Fruit fly (Drosophila melanogaster): Measurements from ENCODE around the gene Ziz.

Ziz gene

dm6 chr2L:7495987-7496503 is at the start of gene Ziz (continued):
- TF ChIP-seq Gug (GFP tag; IDR thresholded peaks at IDR 0.05): 0 out of 4 replicates have a peak, but pooled peaks have one; percentile 22
- TF ChIP-seq her (GFP tag; optimal IDR thresholded peaks at IDR 0.05): peak; percentile 47
- no peak for TF ChIP-seq GATAe (GFP tag; conservative IDR thresholded peaks at IDR 0.05)
- no peak for TF ChIP-seq Oli (tag; optimal IDR thresholded peaks at IDR 0.05)
- no peak for TF ChIP-seq peb (GFP tag; IDR thresholded peaks at IDR 0.05)
- TF ChIP-seq CG11093 (GFP tag; IDR thresholded peaks at IDR 0.05): no peak
- TF ChIP-seq CG2678 (tag; optimal IDR thresholded peaks at IDR 0.05): peak; percentile 58
- no peak for TF ChIP-seq CG10274 (GFP tag; optimal IDR thresholded peaks at IDR 0.05)
- peak; percentile 46 for TF ChIP-seq scrt (GFP tag; optimal IDR thresholded peaks at IDR 0.05)
- peak; percentile 58 for TF ChIP-seq ems (GFP tag; optimal IDR thresholded peaks at IDR 0.05)
- TF ChIP-seq Blimp-1 (GFP tag; optimal IDR thresholded peaks at IDR 0.05): no peak
- TF ChIP-seq CG8478 (optimal IDR thresholded peaks at IDR 0.05): no peak
- peak; percentile 27 for TF ChIP-seq Sin3A (optimal IDR thresholded peaks at IDR 0.05)
- TF ChIP-seq CG11247 (GFP tag; IDR thresholded peaks at IDR 0.05): 0 out of 2 replicates have a peak, but pooled peaks have one; percentile 25
- no peak for TF ChIP-seq CG18764 (GFP tag; optimal IDR thresholded peaks at IDR 0.05)
- TF ChIP-seq nmo (GFP tag; optimal IDR thresholded peaks at IDR 0.05): peak; percentile 41
- TF ChIP-seq cas (GFP tag; IDR thresholded peaks at IDR 0.05): no peak
- peak; percentile 78 for TF ChIP-seq gro (GFP tag; optimal IDR thresholded peaks at IDR 0.05)
- no peak for TF ChIP-seq CG1647 (GFP tag; optimal IDR thresholded peaks at IDR 0.05)
- TF ChIP-seq vfl (GFP tag; optimal IDR thresholded peaks at IDR 0.05): peak; percentile 48
- peak; percentile 51 for TF ChIP-seq CG15601 (tag; optimal IDR thresholded peaks at IDR 0.05)
- peak; percentile 50; the same call in 1 of the 2 replicates for TF ChIP-seq vvl (GFP tag; IDR thresholded peaks at IDR 0.05)
- TF ChIP-seq NK7.1 (GFP tag; optimal IDR thresholded peaks at IDR 0.05): peak; percentile 24
- TF ChIP-seq D19B (GFP tag; optimal IDR thresholded peaks at IDR 0.05): no peak
- TF ChIP-seq Bdp1 (GFP tag; optimal IDR thresholded peaks at IDR 0.05): no peak
- TF ChIP-seq CG12659 (GFP tag; optimal IDR thresholded peaks at IDR 0.05): peak; percentile 83
- TF ChIP-seq row (GFP tag; IDR thresholded peaks at IDR 0.05): peak; percentile 28; the same call in 1 of the 3 replicates
- no peak for TF ChIP-seq CG7928 (GFP tag; optimal IDR thresholded peaks at IDR 0.05)
- peak; percentile 61 for TF ChIP-seq phol (tag; optimal IDR thresholded peaks at IDR 0.05)
- TF ChIP-seq CG13894 (tag; optimal IDR thresholded peaks at IDR 0.05): peak; percentile 76
- peak; percentile 23; the same call in 1 of the 2 replicates for TF ChIP-seq MBD-R2 (GFP tag; IDR thresholded peaks at IDR 0.05)

dm6 chr2L:7545608-7546275 is 49.6 kb upstream of the Ziz start:
- TF ChIP-seq gsb-n (tag; optimal IDR thresholded peaks at IDR 0.05) (peak; percentile 81), Blimp-1 (GFP tag; optimal IDR thresholded peaks at IDR 0.05) (peak; percentile 86), sqz (GFP tag; optimal IDR thresholded peaks at IDR 0.05) (peak; percentile 94), Oaz (GFP tag; IDR thresholded peaks at IDR 0.05) (no peak), z (GFP tag; IDR thresholded peaks at IDR 0.05) (peak; percentile 56; the same call in 1 of the 3 replicates), hth (optimal IDR thresholded peaks at IDR 0.05) (peak; percentile 31), Awh (GFP tag; IDR thresholded peaks at IDR 0.05) (peak; percentile 41; the same call in 1 of the 2 replicates), abd-A (tag; optimal IDR thresholded peaks at IDR 0.05) (peak; percentile 72), NK7.1 (GFP tag; optimal IDR thresholded peaks at IDR 0.05) (no peak), pros (GFP tag; optimal IDR thresholded peaks at IDR 0.05) (peak; percentile 88), prd (optimal IDR thresholded peaks at IDR 0.05) (no peak), prd (GFP tag; IDR thresholded peaks at IDR 0.05) (no peak), crol (GFP tag; IDR thresholded peaks at IDR 0.05) (peak; percentile 61), D19B (GFP tag; optimal IDR thresholded peaks at IDR 0.05) (no peak), Med (GFP tag) (peak; percentile 49), oc (tag; optimal IDR thresholded peaks at IDR 0.05) (peak; percentile 20), sc (optimal IDR thresholded peaks at IDR 0.05) (no peak), sc (GFP tag; optimal IDR thresholded peaks at IDR 0.05) (no peak), vvl (GFP tag; IDR thresholded peaks at IDR 0.05) (peak; percentile 73; the same call in 1 of the 2 replicates), kni (GFP tag; optimal IDR thresholded peaks at IDR 0.05) (peak; percentile 84)

Data from whole organism, embryonic.